Fruit fly (Drosophila melanogaster): ENCODE measurements around the gene RpL30.

The RpL30 gene

DNA sequence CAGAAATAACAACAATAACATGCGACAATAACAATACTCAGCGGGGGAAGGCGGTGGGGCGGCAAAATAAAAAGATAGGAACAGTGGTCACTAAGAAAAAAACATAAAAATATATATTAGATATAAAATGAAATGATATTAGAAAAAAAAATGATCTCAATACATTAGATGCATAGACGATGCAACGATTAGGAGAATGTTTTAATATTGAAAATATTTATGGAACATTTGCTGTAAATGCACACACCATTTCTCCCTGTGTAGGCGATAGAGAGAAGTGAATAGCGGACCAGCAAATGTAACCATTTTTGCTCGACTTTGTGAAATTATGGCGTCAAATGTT, 42.9 kb downstream of the RpL30 start (continued):
- TF ChIP-seq CG14860 (GFP tag; IDR thresholded peaks at IDR 0.05; ENCODE audit: partially characterized antibody) (no peak), Atf-2 (GFP tag; optimal IDR thresholded peaks at IDR 0.05) (peak; percentile 16), ci (GFP tag; IDR thresholded peaks at IDR 0.05) (peak; percentile 83), H2.0 (GFP tag; IDR thresholded peaks at IDR 0.05) (peak; percentile 88), CG12104 (GFP tag; optimal IDR thresholded peaks at IDR 0.05) (peak; percentile 54), CG18764 (GFP tag; optimal IDR thresholded peaks at IDR 0.05) (peak; percentile 70), Hr3 (GFP tag; optimal IDR thresholded peaks at IDR 0.05) (peak; percentile 47), ssp (GFP tag; IDR thresholded peaks at IDR 0.05) (peak; percentile 80), zen2 (GFP tag; IDR thresholded peaks at IDR 0.05; ENCODE audit: partially characterized antibody) (no peak), CG17568 (GFP tag; optimal IDR thresholded peaks at IDR 0.05) (peak; percentile 63), CG13123 (GFP tag; optimal IDR thresholded peaks at IDR 0.05) (peak; percentile 37), nmo (GFP tag; optimal IDR thresholded peaks at IDR 0.05) (peak; percentile 65), CG10321 (GFP tag; IDR thresholded peaks at IDR 0.05) (peak; percentile 64), CG12236 (GFP tag; optimal IDR thresholded peaks at IDR 0.05) (no peak), CG11504 (tag; optimal IDR thresholded peaks at IDR 0.05) (peak; percentile 81), ara (GFP tag; IDR thresholded peaks at IDR 0.05) (peak; percentile 71), Hmr (GFP tag; optimal IDR thresholded peaks at IDR 0.05) (peak; percentile 77), ATbp (GFP tag; optimal IDR thresholded peaks at IDR 0.05) (peak; percentile 27), bab2 (GFP tag; optimal IDR thresholded peaks at IDR 0.05) (peak; percentile 4), zfh1 (GFP tag; IDR thresholded peaks at IDR 0.05) (peak; percentile 87), CG11247 (GFP tag; IDR thresholded peaks at IDR 0.05) (peak; percentile 92), abd-A (tag; optimal IDR thresholded peaks at IDR 0.05) (no peak), mam (GFP tag; optimal IDR thresholded peaks at IDR 0.05) (peak; percentile 66), Dek (tag; optimal IDR thresholded peaks at IDR 0.05) (peak; percentile 85), bigmax (GFP tag; optimal IDR thresholded peaks at IDR 0.05) (no peak), grau (tag; optimal IDR thresholded peaks at IDR 0.05) (peak; percentile 88), gem (tag; optimal IDR thresholded peaks at IDR 0.05) (peak; percentile 87), CG16813 (GFP tag; IDR thresholded peaks at IDR 0.05; ENCODE audit: partially characterized antibody) (no peak), HHEX (GFP tag; optimal IDR thresholded peaks at IDR 0.05) (peak; percentile 86), Taf1 (GFP tag; IDR thresholded peaks at IDR 0.05) (peak; percentile 95), CG4424 (GFP tag; optimal IDR thresholded peaks at IDR 0.05) (peak; percentile 69), CG3281 (GFP tag; optimal IDR thresholded peaks at IDR 0.05) (peak; percentile 89), pita (GFP tag; optimal IDR thresholded peaks at IDR 0.05) (no peak), ewg (GFP tag; optimal IDR thresholded peaks at IDR 0.05) (no peak), HLHmδ (GFP tag; optimal IDR thresholded peaks at IDR 0.05) (no peak), Nf-YC (tag; optimal IDR thresholded peaks at IDR 0.05) (peak; percentile 45), chn (GFP tag; optimal IDR thresholded peaks at IDR 0.05) (no peak), ranshi (GFP tag; IDR thresholded peaks at IDR 0.05) (peak; percentile 84), CG14050 (GFP tag; IDR thresholded peaks at IDR 0.05) (peak; percentile 87), CG4854 (GFP tag; optimal IDR thresholded peaks at IDR 0.05) (peak; percentile 45), CG8290 (GFP tag; optimal IDR thresholded peaks at IDR 0.05) (peak; percentile 25), CG8290 (tag; optimal IDR thresholded peaks at IDR 0.05) (no peak), Xrp1 (GFP tag; IDR thresholded peaks at IDR 0.05) (peak; percentile 86), tx (GFP tag; optimal IDR thresholded peaks at IDR 0.05) (peak; percentile 28), CG11696 (GFP tag; IDR thresholded peaks at IDR 0.05) (peak; percentile 85), chinmo (GFP tag; IDR thresholded peaks at IDR 0.05; ENCODE audit: partially characterized antibody) (no peak; the same call in 2 of the 4 replicates), cato (GFP tag; optimal IDR thresholded peaks at IDR 0.05; ENCODE audit: borderline replicate concordance) (no peak), row (GFP tag; IDR thresholded peaks at IDR 0.05) (peak; percentile 95), Spps (tag; optimal IDR thresholded peaks at IDR 0.05) (peak; percentile 49), Dbx (GFP tag; IDR thresholded peaks at IDR 0.05) (peak; percentile 97), CG1602 (GFP tag; optimal IDR thresholded peaks at IDR 0.05) (peak; percentile 53), Xbp1 (GFP tag; optimal IDR thresholded peaks at IDR 0.05) (peak; percentile 73)

Data from whole organism, embryonic.